Worm (Caenorhabditis elegans) whole organism, L4 larva: ENCODE results near the gene C35C5.8.

Source experiments
- T26A8.4 ChIP-seq: fragments of 200-800 bp; sonication (Bioruptor generic); IDR thresholded peaks from 2 replicates; pipeline ENCODE4 v1.3.6; 2022; ENCODE audit warnings: missing genetic modification characterization, missing compliant biosample characterization
- ces-1 ChIP-seq: fragments of 150-350 bp; sonication (generic microtip); optimal IDR thresholded peaks from 4 replicates; lab custom pipeline; 2014; ENCODE audit warnings: missing biosample characterization, missing genetic modification reagents, missing genetic modification characterization
- lin-15B ChIP-seq: fragments of 150-350 bp; sonication (generic microtip); optimal IDR thresholded peaks from 3 replicates; lab custom pipeline; 2014; ENCODE audit warnings: missing biosample characterization, missing genetic modification characterization
- mdt-29 ChIP-seq: fragments of 200-800 bp; sonication (Bioruptor generic); IDR thresholded peaks from 2 replicates; pipeline ENCODE4 v1.3.6; 2022; ENCODE audit warnings: missing genetic modification reagents, missing genetic modification characterization, missing compliant biosample characterization
- unc-39 ChIP-seq: sonication (generic microtip); optimal IDR thresholded peaks from 2 replicates; lab custom pipeline; 2017; ENCODE audit warnings: missing biosample characterization, missing genetic modification characterization

ce11 chrX:11519016-11519509 is 14.3 kb upstream of the C35C5.8 start, which contains the start of gene hpo-34:
- no peak for TF ChIP-seq ces-1 (GFP tag; lab: Kevin White, UChicago)
- no peak for TF ChIP-seq lin-15B (tag; lab: Kevin White, UChicago)
- no peak for TF ChIP-seq T26A8.4 (GFP tag; lab: Robert Waterston, UW)
- no peak for TF ChIP-seq unc-39 (tag; lab: Kevin White, UChicago)
- TF ChIP-seq mdt-29 (GFP tag; lab: Robert Waterston, UW) = no peak
